Fruit fly (Drosophila melanogaster) S2 (cell line): ENCODE measurements around the gene Pbp45.

ENCODE experiments used
- CG8478 ChIP-seq: fragments of >200 bp; optimal IDR thresholded peaks from 2 replicates; lab custom pipeline; 2018
- CTCF ChIP-seq, 2 experiments: fragments of >200 bp; optimal IDR thresholded peaks; 2 replicates each; lab custom pipeline; 2018

The Pbp45 gene

dm6 chr3R:15825521-15825920 lies 13.8 kb downstream of the Pbp45 start, which contains the start of gene CG4576:
Gene CG4576, plus strand, starts transcription at chr3R:15825747.
- TF ChIP-seq CTCF (optimal IDR thresholded peaks at IDR 0.05; lab: Kevin White, UChicago) (no peak), CG8478 (lab: Kevin White, UChicago) (no peak)

DNA sequence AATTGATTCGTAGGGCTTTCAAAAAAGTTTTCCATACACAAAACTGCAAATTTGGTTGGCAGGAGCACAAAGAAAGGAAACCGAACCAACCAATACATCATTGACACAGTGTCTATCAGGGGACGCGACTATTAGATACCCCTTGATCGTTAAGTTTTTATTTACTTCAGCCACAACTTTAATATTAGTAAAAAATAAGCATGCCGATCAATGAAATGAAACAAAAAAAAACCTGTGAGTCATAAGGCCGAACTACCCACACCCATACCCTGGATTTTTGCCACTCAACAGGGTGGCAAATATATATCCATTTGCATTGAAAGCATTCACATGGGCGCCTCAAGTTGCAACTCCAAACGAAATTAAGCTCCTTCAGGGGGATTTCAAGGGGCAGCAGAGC lies 23.0 kb downstream of the Pbp45 start:
- TF ChIP-seq CTCF (optimal IDR thresholded peaks at IDR 0.05; lab: Kevin White, UChicago): no peak
- no peak for TF ChIP-seq CG8478 (lab: Kevin White, UChicago)

DNA sequence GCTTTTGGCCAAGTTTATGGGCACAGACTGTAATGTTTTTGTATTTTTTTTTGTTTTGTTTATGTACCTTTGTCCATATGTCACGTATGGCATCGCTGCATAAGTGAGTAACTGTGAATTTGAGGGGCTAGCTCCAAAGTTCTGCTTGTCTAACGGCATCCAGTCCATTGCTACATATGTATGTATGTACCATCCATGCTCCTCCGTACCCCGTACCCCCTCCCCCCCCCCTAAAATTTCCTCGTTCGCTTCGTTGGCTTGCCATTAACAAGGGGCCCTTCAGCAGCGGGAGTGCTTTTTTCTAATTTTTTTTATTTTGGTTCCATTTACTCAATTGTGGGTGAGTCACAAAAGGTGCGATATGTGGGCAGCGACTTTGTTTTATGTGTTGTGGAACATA lies 25.2 kb downstream of the Pbp45 start:
- TF ChIP-seq CTCF (optimal IDR thresholded peaks at IDR 0.05; lab: Kevin White, UChicago) (no peak), CG8478 (lab: Kevin White, UChicago) (no peak)

- no peak for TF ChIP-seq CG8478 (lab: Kevin White, UChicago)
- TF ChIP-seq CTCF (optimal IDR thresholded peaks at IDR 0.05; lab: Kevin White, UChicago): no peak
Measured at dm6 chr3R:15810369-15810768, 28.9 kb downstream of the Pbp45 start.

- no peak for TF ChIP-seq CTCF (optimal IDR thresholded peaks at IDR 0.05; lab: Kevin White, UChicago)
Measured at dm6 chr3R:15807877-15808381, 31.4 kb downstream of the Pbp45 start.

dm6 chr3R:15807306-15807705 lies 32.0 kb downstream of the Pbp45 start:
- no peak for TF ChIP-seq CTCF (optimal IDR thresholded peaks at IDR 0.05; lab: Kevin White, UChicago)
- TF ChIP-seq CG8478 (lab: Kevin White, UChicago): no peak

DNA sequence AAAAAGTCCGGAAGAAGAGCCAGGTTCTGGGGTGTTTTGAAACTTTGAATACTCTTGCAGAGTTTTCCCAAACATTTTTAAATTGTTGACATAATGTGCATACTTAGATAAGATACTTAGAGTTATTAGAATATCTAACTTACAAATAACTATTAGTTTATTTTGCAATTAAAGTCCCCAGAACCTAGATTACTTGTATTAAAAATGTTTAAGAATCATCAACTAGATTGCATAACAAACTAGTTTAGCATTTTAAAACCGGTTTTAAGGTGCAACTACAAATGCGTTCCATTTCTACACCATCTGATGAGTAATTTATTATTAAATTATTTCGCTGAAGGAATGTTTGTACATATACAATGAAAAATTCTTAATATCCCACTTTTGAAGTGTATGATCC lies 33.0 kb downstream of the Pbp45 start:
- no peak for TF ChIP-seq CTCF (optimal IDR thresholded peaks at IDR 0.05; lab: Kevin White, UChicago)
- TF ChIP-seq CG8478 (lab: Kevin White, UChicago): no peak

- no peak for TF ChIP-seq CG8478 (lab: Kevin White, UChicago)
- no peak for TF ChIP-seq CTCF (optimal IDR thresholded peaks at IDR 0.05; lab: Kevin White, UChicago)
Measured at dm6 chr3R:15804678-15805077, 34.6 kb downstream of the Pbp45 start.

dm6 chr3R:15803502-15804461 lies 35.5 kb downstream of the Pbp45 start, which contains the start of gene alpha-Man-IIb:
Gene alpha-Man-IIb, plus strand, starts transcription at chr3R:15804248.
- TF ChIP-seq CG8478 (lab: Kevin White, UChicago) (no peak), CTCF (optimal IDR thresholded peaks at IDR 0.05; lab: Kevin White, UChicago) (peak in 1 of 2 experiments; percentile 58)

- no peak for TF ChIP-seq CG8478 (lab: Kevin White, UChicago)
- TF ChIP-seq CTCF (optimal IDR thresholded peaks at IDR 0.05; lab: Kevin White, UChicago): no peak
Measured at dm6 chr3R:15802006-15802405, 37.3 kb downstream of the Pbp45 start, which contains the start of gene CG9593. Gene CG9593, plus strand, starts transcription at chr3R:15802275.

- no peak for TF ChIP-seq CG8478 (lab: Kevin White, UChicago)
Measured at dm6 chr3R:15794258-15794727, 45.0 kb downstream of the Pbp45 start.

DNA sequence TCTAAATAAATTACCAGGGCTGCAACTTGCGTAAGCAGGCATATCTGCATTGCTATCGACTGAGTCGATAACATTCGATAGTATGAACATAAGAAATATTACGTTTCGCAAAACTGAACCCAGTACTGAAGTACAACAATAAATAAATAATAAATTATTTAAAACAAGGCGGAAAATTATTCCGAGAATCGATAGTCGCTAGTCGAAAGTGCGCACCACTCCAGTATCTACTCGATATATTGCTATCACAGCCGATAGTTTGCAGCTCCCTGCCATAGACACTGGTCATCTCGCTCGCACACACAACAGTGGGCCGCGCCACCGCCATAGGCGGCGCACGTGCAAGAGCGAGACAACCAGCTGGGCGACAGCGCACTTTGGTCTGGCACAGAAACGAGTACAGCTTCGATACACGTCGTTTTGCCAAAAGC lies 45.9 kb downstream of the Pbp45 start, which contains the start of gene nsl1:
nsl1 (plus strand) TSS at position 411 of the 431 bp plus-strand sequence.
- TF ChIP-seq CG8478 (lab: Kevin White, UChicago) (no peak), CTCF (optimal IDR thresholded peaks at IDR 0.05; lab: Kevin White, UChicago) (peak; percentile 20 to 32)

DNA sequence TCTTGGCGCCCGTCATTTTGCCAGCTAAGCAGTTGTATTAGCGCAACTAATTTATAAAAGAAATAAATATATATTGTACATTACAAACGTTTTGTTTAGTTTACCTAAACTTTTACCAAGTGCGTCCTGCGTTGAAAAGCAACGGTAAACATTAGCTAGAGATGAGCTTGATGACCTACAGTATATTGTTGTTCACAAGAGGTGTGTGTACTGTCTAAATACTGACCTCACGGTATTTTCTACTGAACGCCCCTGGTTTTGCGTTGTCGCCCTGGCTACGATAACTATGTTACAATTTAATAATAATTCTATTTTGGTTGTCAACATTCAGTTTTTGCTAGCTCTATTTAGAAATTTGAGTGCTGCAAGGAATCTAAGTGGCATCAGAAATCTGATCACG lies 46.9 kb downstream of the Pbp45 start, which contains the start of gene Acyp2:
Acyp2 (plus strand) TSS at position 262 of the 400 bp plus-strand sequence.
- TF ChIP-seq CG8478 (lab: Kevin White, UChicago) (no peak), CTCF (optimal IDR thresholded peaks at IDR 0.05; lab: Kevin White, UChicago) (peak in 1 of 2 experiments; percentile 44)

- TF ChIP-seq CTCF (optimal IDR thresholded peaks at IDR 0.05; lab: Kevin White, UChicago) (no peak), CG8478 (lab: Kevin White, UChicago) (no peak)
Measured at dm6 chr3R:15788221-15788620, 51.1 kb downstream of the Pbp45 start, which contains the start of gene Uros2. Gene Uros2, plus strand, starts transcription at chr3R:15788521.
